Worm (Caenorhabditis elegans): ENCODE measurements around the gene F28A10.13.

ce11 chrII:821514-821913 is 27.1 kb upstream of the F28A10.13 start, which contains the start of gene F46F5.8:
- TF ChIP-seq ztf-11 (tag; optimal IDR thresholded peaks at IDR 0.05) (no peak), pha-4 (tag; optimal IDR thresholded peaks at IDR 0.05) (no peak), ceh-39 (tag; optimal IDR thresholded peaks at IDR 0.05) (no peak)

Data from whole organism, mixed stage, embryonic.